Worm (Caenorhabditis elegans) whole organism, late embryonic: ENCODE results near the gene R09A8.1.
"Not testable (repeated sequence)": the region's sequence is repeated elsewhere in the genome, so short reads cannot be mapped to it uniquely, and the experiment has no call there.

Source experiments
- C38D4.7 ChIP-seq: fragments of 200-800 bp; sonication (Bioruptor generic); optimal IDR thresholded peaks from 2 replicates; lab custom pipeline; 2018; ENCODE audit warnings: mild to moderate bottlenecking, missing genetic modification characterization, moderate library complexity, missing compliant biosample characterization
- F13H6.1 ChIP-seq: sonication (generic microtip); optimal IDR thresholded peaks from 2 replicates; lab custom pipeline; 2016; ENCODE audit warnings: missing genetic modification characterization, missing compliant biosample characterization
- Y22D7AL.16 ChIP-seq: sonication (generic microtip); optimal IDR thresholded peaks from 2 replicates; lab custom pipeline; 2016; ENCODE audit warnings: missing genetic modification characterization, missing compliant biosample characterization
- ahr-1 ChIP-seq: sonication (generic microtip); optimal IDR thresholded peaks from 2 replicates; lab custom pipeline; 2016; ENCODE audit warnings: missing genetic modification characterization, missing compliant biosample characterization
- ama-1 ChIP-seq: fragments of 150-350 bp; optimal IDR thresholded peaks from 2 replicates; lab custom pipeline; 2014
- ceh-18 ChIP-seq: sonication (generic microtip); optimal IDR thresholded peaks from 2 replicates; lab custom pipeline; 2016; ENCODE audit warnings: missing genetic modification characterization, missing compliant biosample characterization
- ceh-19 ChIP-seq: fragments of 200-800 bp; sonication (Bioruptor generic); optimal IDR thresholded peaks from 2 replicates; lab custom pipeline; 2018; ENCODE audit warnings: mild to moderate bottlenecking, missing genetic modification characterization, missing compliant biosample characterization
- ceh-31 ChIP-seq: sonication (generic microtip); optimal IDR thresholded peaks from 2 replicates; lab custom pipeline; 2016; ENCODE audit warnings: missing genetic modification characterization, missing compliant biosample characterization
- ceh-34 ChIP-seq: sonication (generic microtip); optimal IDR thresholded peaks from 2 replicates; lab custom pipeline; 2016; ENCODE audit warnings: mild to moderate bottlenecking, missing genetic modification characterization, missing compliant biosample characterization
- ceh-45 ChIP-seq: fragments of 200-800 bp; sonication (Bioruptor generic); IDR thresholded peaks from 2 replicates; pipeline ENCODE4 v1.3.6; 2022; ENCODE audit warnings: missing genetic modification reagents, missing genetic modification characterization, missing compliant biosample characterization
- ceh-6 ChIP-seq: fragments of 200-800 bp; sonication (Bioruptor generic); optimal IDR thresholded peaks from 2 replicates; lab custom pipeline; 2018; ENCODE audit warnings: mild to moderate bottlenecking, missing genetic modification characterization, missing compliant biosample characterization
- ceh-9 ChIP-seq: sonication (generic microtip); optimal IDR thresholded peaks from 2 replicates; lab custom pipeline; 2016; ENCODE audit warnings: mild to moderate bottlenecking, missing genetic modification characterization, inconsistent platforms, missing compliant biosample characterization
- che-1 ChIP-seq: sonication (generic microtip); optimal IDR thresholded peaks from 2 replicates; lab custom pipeline; 2016; ENCODE audit warnings: mild to moderate bottlenecking, missing genetic modification characterization, missing compliant biosample characterization
- dmd-4 ChIP-seq: sonication (generic microtip); optimal IDR thresholded peaks from 2 replicates; lab custom pipeline; 2016; ENCODE audit warnings: borderline replicate concordance, missing genetic modification characterization, missing compliant biosample characterization
- elt-4 ChIP-seq: sonication (generic microtip); optimal IDR thresholded peaks from 2 replicates; lab custom pipeline; 2016; ENCODE audit warnings: missing genetic modification characterization, missing compliant biosample characterization
- hlh-30 ChIP-seq: sonication (generic microtip); optimal IDR thresholded peaks from 2 replicates; lab custom pipeline; 2017; ENCODE audit warnings: antibody characterized with exemption, missing genetic modification characterization, missing compliant biosample characterization; ENCODE audit not compliant: insufficient read depth
- hlh-6 ChIP-seq: sonication (generic microtip); optimal IDR thresholded peaks from 2 replicates; lab custom pipeline; 2016; ENCODE audit warnings: missing genotype, missing genetic modification characterization, missing compliant biosample characterization
- lin-11 ChIP-seq: fragments of 200-800 bp; sonication (Bioruptor generic); optimal IDR thresholded peaks from 2 replicates; lab custom pipeline; 2018; ENCODE audit warnings: mild to moderate bottlenecking, missing genetic modification characterization, missing compliant biosample characterization
- madf-2 ChIP-seq: sonication (generic microtip); optimal IDR thresholded peaks from 2 replicates; lab custom pipeline; 2017; ENCODE audit warnings: missing genetic modification characterization, missing compliant biosample characterization
- mec-3 ChIP-seq: sonication (generic microtip); optimal IDR thresholded peaks from 2 replicates; lab custom pipeline; 2016; ENCODE audit warnings: borderline replicate concordance, missing genetic modification characterization, missing compliant biosample characterization
- nfya-1 ChIP-seq: sonication (generic microtip); optimal IDR thresholded peaks from 2 replicates; lab custom pipeline; 2017; ENCODE audit warnings: missing genetic modification characterization, mild to moderate bottlenecking, missing compliant biosample characterization, antibody characterized with exemption, moderate library complexity
- npax-4 ChIP-seq: sonication (generic microtip); optimal IDR thresholded peaks from 2 replicates; lab custom pipeline; 2016; ENCODE audit warnings: missing genetic modification characterization, missing compliant biosample characterization
- odd-2 ChIP-seq: sonication (generic microtip); optimal IDR thresholded peaks from 2 replicates; lab custom pipeline; 2017; ENCODE audit warnings: antibody characterized with exemption, mild to moderate bottlenecking, missing genetic modification characterization, missing compliant biosample characterization
- pag-3 ChIP-seq: sonication (generic microtip); optimal IDR thresholded peaks from 2 replicates; lab custom pipeline; 2016; ENCODE audit warnings: missing compliant biosample characterization, missing genetic modification characterization, borderline replicate concordance
- pha-2 ChIP-seq: sonication (generic microtip); optimal IDR thresholded peaks from 2 replicates; lab custom pipeline; 2017; ENCODE audit warnings: mild to moderate bottlenecking, missing genetic modification characterization, missing compliant biosample characterization
- pha-4 ChIP-seq: fragments of 150-350 bp; optimal IDR thresholded peaks from 2 replicates; lab custom pipeline; 2018; ENCODE audit warnings: missing biosample characterization, missing genetic modification reagents, missing genetic modification characterization
- pros-1 ChIP-seq: fragments of 150-350 bp; optimal IDR thresholded peaks from 2 replicates; lab custom pipeline; 2014; ENCODE audit warnings: missing biosample characterization, missing genetic modification reagents, missing genetic modification characterization
- sdc-2 ChIP-seq: sonication (generic microtip); optimal IDR thresholded peaks from 2 replicates; lab custom pipeline; 2016; ENCODE audit warnings: missing genotype, missing genetic modification characterization, missing compliant biosample characterization
- syd-9 ChIP-seq: sonication (generic microtip); optimal IDR thresholded peaks from 2 replicates; lab custom pipeline; 2016; ENCODE audit warnings: mild to moderate bottlenecking, missing genetic modification characterization, moderate library complexity, missing compliant biosample characterization
- tbx-2 ChIP-seq: sonication (generic microtip); optimal IDR thresholded peaks from 2 replicates; lab custom pipeline; 2016; ENCODE audit warnings: missing genetic modification characterization, missing compliant biosample characterization
- tbx-7 ChIP-seq: sonication (generic microtip); optimal IDR thresholded peaks from 2 replicates; lab custom pipeline; 2016; ENCODE audit warnings: missing genotype, missing genetic modification characterization, missing compliant biosample characterization
- unc-3 ChIP-seq, 2 experiments: fragments of 200-800 bp in 1 of 2; sonication (Bioruptor generic) in 1 of 2; sonication (generic microtip) in 1 of 2; conservative IDR thresholded peaks in 1 of 2; optimal IDR thresholded peaks in 1 of 2; 2 replicates each; pipeline versions ENCODE4 v1.3.6 to Lab custom; 2016 to 2022; ENCODE audit warnings: missing compliant biosample characterization in 2 of 2, missing genetic modification characterization in 2 of 2, missing genetic modification reagents in 1 of 2
- unc-86 ChIP-seq: sonication (generic microtip); optimal IDR thresholded peaks from 2 replicates; lab custom pipeline; 2016; ENCODE audit warnings: missing genetic modification characterization, missing compliant biosample characterization
- zip-5 ChIP-seq: sonication (generic microtip); optimal IDR thresholded peaks from 2 replicates; lab custom pipeline; 2016; ENCODE audit warnings: missing genetic modification characterization, missing compliant biosample characterization

Gene R09A8.1

DNA sequence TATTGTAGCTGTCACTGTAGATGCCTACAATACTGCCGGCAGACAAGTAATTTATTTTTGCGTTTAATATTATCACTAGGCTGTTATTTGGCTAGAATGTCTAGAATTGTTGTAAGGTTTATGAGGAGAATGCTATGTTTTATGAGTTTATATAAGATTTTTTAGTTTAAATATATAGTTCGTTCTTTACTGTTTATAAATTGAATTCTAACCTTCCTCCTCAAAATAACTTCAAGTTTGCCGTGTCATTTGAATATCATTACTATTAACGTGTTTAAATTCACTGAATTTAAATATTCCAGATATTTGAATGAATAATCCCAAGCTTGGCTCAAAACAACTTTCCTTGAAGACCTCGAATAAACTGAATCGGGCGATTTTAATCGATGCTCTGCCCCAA is at the start of gene R09A8.1:
R09A8.1 (plus strand) TSS at position 301 of the 400 bp plus-strand sequence.
- TF ChIP-seq ceh-18, npax-4, ceh-34 (tag; lab: Kevin White, UChicago): not testable (repeated sequence)

- TF ChIP-seq hlh-30 (tag; lab: Kevin White, UChicago) (no peak), tbx-7 (no peak), tbx-2 (tag; lab: Kevin White, UChicago) (no peak), ceh-31 (tag; lab: Kevin White, UChicago) (no peak), nfya-1 (tag; lab: Kevin White, UChicago) (no peak), pag-3 (tag; lab: Kevin White, UChicago) (no peak), unc-3 (GFP tag; conservative IDR thresholded peaks at IDR 0.05; lab: Robert Waterston, UW) (no peak), unc-3 (tag; optimal IDR thresholded peaks at IDR 0.05; lab: Kevin White, UChicago) (no peak), che-1 (tag; lab: Kevin White, UChicago) (no peak), C38D4.7 (GFP tag; lab: Kevin White, UChicago) (no peak), mec-3 (tag; lab: Kevin White, UChicago) (no peak), ceh-45 (no peak), madf-2 (tag; lab: Kevin White, UChicago) (no peak), pros-1 (tag; lab: Kevin White, UChicago) (no peak), Y22D7AL.16 (tag; lab: Kevin White, UChicago) (no peak), ceh-9 (no peak)
These were observed 39.1 kb upstream of the R09A8.1 start, which contains the start of gene T24D5.1 for ce11 chrX:12574473-12574872. T24D5.1 (plus strand) TSS chrX:12574773.

DNA sequence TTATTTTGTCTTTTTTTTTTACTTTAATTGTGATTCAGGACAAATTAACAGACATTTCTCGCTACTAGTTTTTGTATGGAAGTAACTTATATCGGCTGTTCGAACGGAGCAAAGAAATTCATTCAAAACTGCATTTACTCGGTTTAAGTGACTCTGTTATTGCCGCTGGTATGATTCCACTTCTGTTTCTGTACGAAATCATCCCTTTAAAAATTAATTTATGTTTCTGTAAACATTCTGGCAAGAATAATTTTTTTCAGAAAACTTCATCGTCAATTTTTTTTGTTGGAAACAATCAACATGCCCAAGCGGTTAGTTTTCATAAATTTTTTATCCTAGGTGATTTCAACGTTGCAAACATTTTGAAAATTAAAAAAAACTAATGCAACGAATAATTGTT is 33.8 kb upstream of the R09A8.1 start, which contains the start of gene T24D5.3:
T24D5.3 (plus strand) TSS at position 301 of the 400 bp plus-strand sequence.
- TF ChIP-seq sdc-2 (tag; lab: Kevin White, UChicago) (no peak), unc-3 (GFP tag; conservative IDR thresholded peaks at IDR 0.05; lab: Robert Waterston, UW) (no peak), unc-3 (tag; optimal IDR thresholded peaks at IDR 0.05; lab: Kevin White, UChicago) (no peak), ceh-19 (GFP tag; lab: Kevin White, UChicago) (no peak), hlh-30 (tag; lab: Kevin White, UChicago) (no peak), dmd-4 (tag; lab: Kevin White, UChicago) (no peak)

- TF ChIP-seq zip-5 (tag; lab: Kevin White, UChicago) (no peak), madf-2 (tag; lab: Kevin White, UChicago) (no peak), pha-4 (no peak), ceh-9 (no peak), unc-86 (no peak), ceh-18 (tag; lab: Kevin White, UChicago) (no peak), che-1 (tag; lab: Kevin White, UChicago) (no peak), ahr-1 (no peak)
These were observed 30.1 kb upstream of the R09A8.1 start for ce11 chrX:12583497-12583896.

DNA sequence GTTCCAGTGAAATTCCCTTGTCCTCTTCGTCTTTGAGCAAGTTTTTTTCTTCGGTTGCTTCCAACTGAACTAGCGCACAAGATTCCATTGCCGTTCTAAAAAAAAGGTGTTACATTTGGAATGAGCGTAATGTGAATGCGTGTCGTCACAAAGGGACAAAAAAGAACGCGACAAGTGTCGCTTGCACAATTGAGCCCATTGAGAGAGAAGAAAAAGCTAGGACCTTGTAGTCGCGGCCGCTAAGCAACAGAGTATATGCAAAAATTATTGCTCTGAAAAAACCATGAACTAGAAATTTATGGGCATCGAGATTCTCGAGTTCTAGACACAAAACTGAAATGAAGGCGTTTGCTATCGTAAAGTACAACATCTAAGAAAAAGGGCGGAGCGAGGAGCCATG is 27.2 kb upstream of the R09A8.1 start, which contains the start of gene T24D5.2:
T24D5.2 (minus strand) TSS at position 101 of the 400 bp plus-strand sequence.
- TF ChIP-seq F13H6.1, result no peak
- no peak for TF ChIP-seq ceh-9
- no peak for TF ChIP-seq che-1 (tag; lab: Kevin White, UChicago)

DNA sequence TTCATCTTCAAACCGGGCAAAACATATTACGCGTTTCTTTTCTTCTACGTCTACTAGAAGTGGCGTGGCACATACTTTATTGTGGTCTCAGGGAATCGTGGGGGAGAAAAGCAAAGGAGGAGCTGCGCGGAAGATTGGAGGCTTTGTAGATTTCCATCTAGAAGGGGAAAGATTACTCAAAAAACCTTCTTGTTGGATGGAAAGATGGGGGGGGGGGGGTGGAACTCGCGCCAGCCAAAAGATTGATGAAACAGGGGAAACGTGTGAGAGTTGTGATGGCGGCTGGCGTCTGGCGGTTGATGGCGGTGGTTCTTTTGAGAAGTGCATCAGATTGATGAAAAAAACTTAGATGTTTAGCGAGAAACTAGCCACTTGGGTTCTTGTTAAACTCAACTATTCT is 24.0 kb upstream of the R09A8.1 start:
- TF ChIP-seq ceh-18 (tag; lab: Kevin White, UChicago) (no peak), ceh-6 (no peak)

ce11 chrX:12595217-12595616 is 18.3 kb upstream of the R09A8.1 start:
- TF ChIP-seq sdc-2 (tag; lab: Kevin White, UChicago), result no peak
- no peak for TF ChIP-seq hlh-6 (tag; lab: Kevin White, UChicago)
- no peak for TF ChIP-seq ceh-6
- TF ChIP-seq lin-11 (tag; lab: Kevin White, UChicago), result no peak
- no peak for TF ChIP-seq ahr-1
- no peak for TF ChIP-seq madf-2 (tag; lab: Kevin White, UChicago)
- no peak for TF ChIP-seq ama-1 (lab: Kevin White, UChicago)
- no peak for TF ChIP-seq odd-2 (tag; lab: Kevin White, UChicago)
- no peak for TF ChIP-seq pha-2 (tag; lab: Kevin White, UChicago)
- TF ChIP-seq syd-9 (tag; lab: Kevin White, UChicago), result no peak
- no peak for TF ChIP-seq elt-4 (tag; lab: Kevin White, UChicago)
